Worm (Caenorhabditis elegans) whole organism, L2 larva: ENCODE results near the gene F46F3.3.

Source experiments
- F13H6.1 ChIP-seq: sonication (generic microtip); optimal IDR thresholded peaks from 2 replicates; lab custom pipeline; 2016; ENCODE audit warnings: missing genetic modification characterization, missing compliant biosample characterization
- R02D3.7 ChIP-seq: fragments of 150-350 bp; optimal IDR thresholded peaks from 2 replicates; lab custom pipeline; 2014; ENCODE audit warnings: missing biosample characterization, missing genetic modification characterization
- ZK546.5 ChIP-seq: sonication (generic microtip); optimal IDR thresholded peaks from 2 replicates; lab custom pipeline; 2017; ENCODE audit warnings: missing biosample characterization, missing genetic modification characterization
- ama-1 ChIP-seq: fragments of 150-350 bp; optimal IDR thresholded peaks from 2 replicates; lab custom pipeline; 2018; ENCODE audit warnings: inconsistent platforms
- blmp-1 ChIP-seq: sonication (generic microtip); optimal IDR thresholded peaks from 2 replicates; lab custom pipeline; 2017; ENCODE audit warnings: missing genetic modification characterization, mild to moderate bottlenecking, missing compliant biosample characterization, antibody characterized with exemption, moderate library complexity; ENCODE audit not compliant: insufficient read depth
- ceh-16 ChIP-seq: fragments of 150-350 bp; optimal IDR thresholded peaks from 2 replicates; lab custom pipeline; 2014; ENCODE audit warnings: missing biosample characterization, missing genetic modification characterization
- ceh-82 ChIP-seq: fragments of 150-350 bp; optimal IDR thresholded peaks from 2 replicates; lab custom pipeline; 2014; ENCODE audit warnings: missing biosample characterization, missing genetic modification characterization
- crh-2 ChIP-seq: sonication (generic microtip); optimal IDR thresholded peaks from 2 replicates; lab custom pipeline; 2017; ENCODE audit warnings: missing biosample characterization, missing genetic modification characterization
- elt-1 ChIP-seq: fragments of 150-350 bp; optimal IDR thresholded peaks from 2 replicates; lab custom pipeline; 2014; ENCODE audit warnings: missing biosample characterization, missing genetic modification characterization
- fos-1 ChIP-seq: fragments of 150-350 bp; optimal IDR thresholded peaks from 2 replicates; lab custom pipeline; 2014; ENCODE audit warnings: missing biosample characterization, missing genetic modification characterization
- gmeb-1 ChIP-seq: fragments of 150-350 bp; optimal IDR thresholded peaks from 2 replicates; lab custom pipeline; 2014; ENCODE audit warnings: missing biosample characterization, missing genetic modification characterization
- lin-11 ChIP-seq: fragments of 150-350 bp; sonication (generic microtip); optimal IDR thresholded peaks from 2 replicates; lab custom pipeline; 2014; ENCODE audit warnings: missing biosample characterization, missing genetic modification characterization, inconsistent platforms, mixed read lengths
- lin-13 ChIP-seq: fragments of 150-350 bp; optimal IDR thresholded peaks from 2 replicates; lab custom pipeline; 2014; ENCODE audit warnings: missing biosample characterization, missing genetic modification reagents, missing genetic modification characterization
- lin-39 ChIP-seq: fragments of 150-350 bp; optimal IDR thresholded peaks from 2 replicates; lab custom pipeline; 2014; ENCODE audit warnings: missing biosample characterization, missing genetic modification reagents, missing genetic modification characterization
- lsy-2 ChIP-seq, 2 experiments: fragments of 150-350 bp in 1 of 2; sonication (generic microtip) in 1 of 2; optimal IDR thresholded peaks; 2 replicates each; lab custom pipeline; 2014 to 2017; ENCODE audit warnings: missing biosample characterization in 2 of 2, missing genetic modification characterization in 2 of 2
- mab-5 ChIP-seq: fragments of 150-350 bp; optimal IDR thresholded peaks from 2 replicates; lab custom pipeline; 2014; ENCODE audit warnings: missing biosample characterization, missing genetic modification characterization
- mbf-1 ChIP-seq: sonication (generic microtip); optimal IDR thresholded peaks from 2 replicates; lab custom pipeline; 2017; ENCODE audit warnings: missing biosample characterization, missing genetic modification characterization
- nhr-129 ChIP-seq: fragments of 150-350 bp; optimal IDR thresholded peaks from 2 replicates; lab custom pipeline; 2014; ENCODE audit warnings: missing biosample characterization, missing genetic modification characterization
- nhr-21 ChIP-seq: fragments of 150-350 bp; optimal IDR thresholded peaks from 2 replicates; lab custom pipeline; 2014; ENCODE audit warnings: missing biosample characterization, missing genetic modification characterization
- nhr-23 ChIP-seq: fragments of 150-350 bp; optimal IDR thresholded peaks from 2 replicates; lab custom pipeline; 2014; ENCODE audit warnings: missing biosample characterization, missing genetic modification reagents, missing genetic modification characterization
- nhr-237 ChIP-seq: fragments of 150-350 bp; optimal IDR thresholded peaks from 2 replicates; lab custom pipeline; 2014; ENCODE audit warnings: missing biosample characterization, missing genetic modification characterization
- nhr-25 ChIP-seq: fragments of 150-350 bp; sonication (generic microtip); optimal IDR thresholded peaks from 3 replicates; lab custom pipeline; 2014; ENCODE audit warnings: missing biosample characterization, missing genetic modification characterization
- nhr-77 ChIP-seq: fragments of 150-350 bp; optimal IDR thresholded peaks from 2 replicates; lab custom pipeline; 2014; ENCODE audit warnings: missing biosample characterization, missing genetic modification characterization
- peb-1 ChIP-seq: fragments of 150-350 bp; optimal IDR thresholded peaks from 2 replicates; lab custom pipeline; 2014; ENCODE audit warnings: missing biosample characterization, missing genetic modification characterization
- sma-3 ChIP-seq: sonication (generic microtip); optimal IDR thresholded peaks from 2 replicates; lab custom pipeline; 2016; ENCODE audit warnings: missing genetic modification reagents, missing genetic modification characterization, missing compliant biosample characterization
- sma-9 ChIP-seq, 2 experiments: fragments of 150-350 bp in 1 of 2; sonication (generic microtip) in 1 of 2; optimal IDR thresholded peaks; 2 replicates each; lab custom pipeline; 2014 to 2016; ENCODE audit warnings: missing genetic modification characterization in 2 of 2, mild to moderate bottlenecking in 1 of 2, missing biosample characterization in 1 of 2, missing compliant biosample characterization in 1 of 2, missing genetic modification reagents in 1 of 2, moderate library complexity in 1 of 2
- unc-55 ChIP-seq: fragments of 150-350 bp; sonication (generic microtip); optimal IDR thresholded peaks from 3 replicates; lab custom pipeline; 2014; ENCODE audit warnings: missing biosample characterization, missing genetic modification reagents, missing genetic modification characterization
- zag-1 ChIP-seq: fragments of 150-350 bp; optimal IDR thresholded peaks from 2 replicates; lab custom pipeline; 2014; ENCODE audit warnings: missing biosample characterization, missing genetic modification characterization
- ztf-1 ChIP-seq: fragments of 200-800 bp; sonication (Bioruptor generic); conservative IDR thresholded peaks from 2 replicates; pipeline ENCODE4 v1.3.6; 2022; ENCODE audit warnings: missing genetic modification characterization, missing compliant biosample characterization
- ztf-11 ChIP-seq: sonication (generic microtip); optimal IDR thresholded peaks from 2 replicates; lab custom pipeline; 2017; ENCODE audit warnings: missing biosample characterization, missing genetic modification characterization
- ztf-4 ChIP-seq: fragments of 150-350 bp; optimal IDR thresholded peaks from 2 replicates; lab custom pipeline; 2014; ENCODE audit warnings: missing biosample characterization, missing genetic modification characterization

Gene F46F3.3

ce11 chrV:11629222-11630026 lies 37.9 kb upstream of the F46F3.3 start, which contains the start of gene F35B12.10:
Gene F35B12.10 (minus strand): TSS chrV:11629272.
- TF ChIP-seq sma-3 (GFP tag; lab: Kevin White, UChicago): peak; percentile 49
- no peak for TF ChIP-seq unc-55 (GFP tag; lab: Kevin White, UChicago)
- no peak for TF ChIP-seq ZK546.5 (tag; lab: Kevin White, UChicago)
- TF ChIP-seq mbf-1 (tag; lab: Kevin White, UChicago): no peak
- TF ChIP-seq F13H6.1: peak; percentile 27
- TF ChIP-seq ama-1: no peak
- TF ChIP-seq nhr-237 (tag; lab: Kevin White, UChicago): no peak
- TF ChIP-seq sma-9 (GFP tag; optimal IDR thresholded peaks at IDR 0.05; lab: Kevin White, UChicago): peak; percentile 58
- no peak for TF ChIP-seq sma-9 (tag; optimal IDR thresholded peaks at IDR 0.05; lab: Kevin White, UChicago)
- TF ChIP-seq fos-1 (tag; lab: Kevin White, UChicago): peak; percentile 55
- TF ChIP-seq mab-5 (tag; lab: Kevin White, UChicago): no peak
- no peak for TF ChIP-seq R02D3.7 (tag; lab: Kevin White, UChicago)
- TF ChIP-seq lin-13 (GFP tag; lab: Kevin White, UChicago): no peak
- peak; percentile 26 for TF ChIP-seq gmeb-1
- peak; percentile 28 for TF ChIP-seq crh-2 (tag; lab: Kevin White, UChicago)
- TF ChIP-seq blmp-1: no peak
- TF ChIP-seq ceh-82 (tag; lab: Kevin White, UChicago): no peak
- no peak for TF ChIP-seq lsy-2 (tag; optimal IDR thresholded peaks at IDR 0.05; lab: Kevin White, UChicago)

ce11 chrV:11631128-11631527 lies 36.1 kb upstream of the F46F3.3 start:
- TF ChIP-seq lin-13 (GFP tag; lab: Kevin White, UChicago) (no peak), elt-1 (tag; lab: Kevin White, UChicago) (no peak), blmp-1 (no peak), nhr-77 (tag; lab: Kevin White, UChicago) (no peak), nhr-25 (tag; lab: Kevin White, UChicago) (no peak), gmeb-1 (no peak), nhr-21 (no peak), lsy-2 (tag; optimal IDR thresholded peaks at IDR 0.05; lab: Kevin White, UChicago) (no peak), lin-11 (tag; lab: Kevin White, UChicago) (no peak), sma-3 (GFP tag; lab: Kevin White, UChicago) (no peak)

- TF ChIP-seq ceh-16 (tag; lab: Kevin White, UChicago): no peak
- no peak for TF ChIP-seq sma-3 (GFP tag; lab: Kevin White, UChicago)
- TF ChIP-seq ceh-82 (tag; lab: Kevin White, UChicago): no peak
- no peak for TF ChIP-seq blmp-1
- TF ChIP-seq ztf-11 (tag; lab: Kevin White, UChicago): no peak
- TF ChIP-seq lsy-2 (tag; optimal IDR thresholded peaks at IDR 0.05; lab: Kevin White, UChicago): no peak
- no peak for TF ChIP-seq ztf-4
- TF ChIP-seq F13H6.1: no peak
Observed at ce11 chrV:11635587-11635986, 31.7 kb upstream of the F46F3.3 start.

ce11 chrV:11637191-11637590 lies 30.1 kb upstream of the F46F3.3 start, which contains the start of gene sipa-1:
Gene sipa-1 (minus strand): TSS chrV:11637291.
- TF ChIP-seq nhr-129: no peak
- no peak for TF ChIP-seq unc-55 (GFP tag; lab: Kevin White, UChicago)
- no peak for TF ChIP-seq sma-3 (GFP tag; lab: Kevin White, UChicago)
- TF ChIP-seq lin-39: no peak
- TF ChIP-seq nhr-237 (tag; lab: Kevin White, UChicago): no peak
- no peak for TF ChIP-seq ztf-11 (tag; lab: Kevin White, UChicago)
- no peak for TF ChIP-seq gmeb-1
- no peak for TF ChIP-seq R02D3.7 (tag; lab: Kevin White, UChicago)
- TF ChIP-seq crh-2 (tag; lab: Kevin White, UChicago): no peak
- TF ChIP-seq lin-13 (GFP tag; lab: Kevin White, UChicago): no peak
- no peak for TF ChIP-seq sma-9 (GFP tag; optimal IDR thresholded peaks at IDR 0.05; lab: Kevin White, UChicago)
- TF ChIP-seq sma-9 (tag; optimal IDR thresholded peaks at IDR 0.05; lab: Kevin White, UChicago): no peak
- TF ChIP-seq peb-1 (tag; lab: Kevin White, UChicago): no peak
- no peak for TF ChIP-seq nhr-23
- no peak for TF ChIP-seq ceh-16 (tag; lab: Kevin White, UChicago)
- no peak for TF ChIP-seq zag-1 (tag; lab: Kevin White, UChicago)
- TF ChIP-seq ztf-1 (GFP tag; lab: Robert Waterston, UW): no peak
- TF ChIP-seq, all 48 proteins: peak for 0
